Worm (Caenorhabditis elegans) whole organism, L1 larva: Measurements from ENCODE around the gene F18E9.8.

Experiments used
- C04F5.9 ChIP-seq: sonication (generic microtip); optimal IDR thresholded peaks from 2 replicates; lab custom pipeline; 2016; ENCODE audit warnings: missing genetic modification characterization, missing compliant biosample characterization
- F16B12.6 ChIP-seq: fragments of 150-350 bp; optimal IDR thresholded peaks from 2 replicates; lab custom pipeline; 2014; ENCODE audit warnings: missing biosample characterization, missing genetic modification characterization
- blmp-1 ChIP-seq: fragments of 150-350 bp; optimal IDR thresholded peaks from 2 replicates; lab custom pipeline; 2014; ENCODE audit warnings: missing biosample characterization, missing genetic modification characterization
- ceh-63 ChIP-seq: fragments of 200-800 bp; sonication (Bioruptor generic); optimal IDR thresholded peaks from 2 replicates; lab custom pipeline; 2018; ENCODE audit warnings: mild to moderate bottlenecking, missing genetic modification characterization, missing compliant biosample characterization
- ceh-90 ChIP-seq: sonication (generic microtip); optimal IDR thresholded peaks from 2 replicates; lab custom pipeline; 2016; ENCODE audit warnings: missing genetic modification characterization, missing compliant biosample characterization
- dpl-1 ChIP-seq, 3 experiments: fragments of 150-350 bp in 2 of 3; sonication (generic microtip) in 1 of 3; optimal IDR thresholded peaks; 2 replicates each; lab custom pipeline; 2014 to 2017; ENCODE audit warnings: missing biosample characterization in 3 of 3, missing genetic modification characterization in 3 of 3, missing genetic modification reagents in 3 of 3
- dsc-1 ChIP-seq: sonication (generic microtip); optimal IDR thresholded peaks from 2 replicates; lab custom pipeline; 2016; ENCODE audit warnings: mild to moderate bottlenecking, missing genetic modification characterization, missing compliant biosample characterization
- efl-1 ChIP-seq, 4 experiments: fragments of 150-350 bp; optimal IDR thresholded peaks in 3 of 4; peaks in 1 of 4; 1 replicate in 1 of 4; 2 replicates in 3 of 4; lab custom pipeline; 2014; ENCODE audit warnings: missing biosample characterization in 2 of 4, missing genetic modification characterization in 2 of 4, missing genetic modification reagents in 2 of 4
- egl-27 ChIP-seq, 2 experiments: fragments of 150-350 bp in 1 of 2; sonication (generic microtip); optimal IDR thresholded peaks; 3 replicates each; lab custom pipeline; 2017 to 2018; ENCODE audit warnings: missing biosample characterization in 2 of 2, missing genetic modification characterization in 2 of 2, missing genetic modification reagents in 2 of 2
- elt-2 ChIP-seq: sonication (generic microtip); optimal IDR thresholded peaks from 2 replicates; lab custom pipeline; 2016; ENCODE audit warnings: missing genetic modification characterization, mild to moderate bottlenecking, inconsistent platforms, missing compliant biosample characterization, missing genetic modification reagents
- elt-3 ChIP-seq, 6 experiments: fragments of 150-350 bp in 1 of 6; sonication (generic microtip); optimal IDR thresholded peaks; 2 replicates each; lab custom pipeline; 2017 to 2018; ENCODE audit warnings: missing biosample characterization in 6 of 6, missing genetic modification characterization in 6 of 6, inconsistent platforms in 1 of 6
- ets-5 ChIP-seq: fragments of 200-800 bp; sonication (Bioruptor generic); IDR thresholded peaks from 2 replicates; pipeline ENCODE4 v1.3.6; 2022; ENCODE audit warnings: missing genetic modification characterization, missing compliant biosample characterization
- fkh-10 ChIP-seq: sonication (generic microtip); optimal IDR thresholded peaks from 2 replicates; lab custom pipeline; 2017; ENCODE audit warnings: missing biosample characterization, missing genetic modification reagents, missing genetic modification characterization
- fkh-8 ChIP-seq: sonication (generic microtip); optimal IDR thresholded peaks from 2 replicates; lab custom pipeline; 2016; ENCODE audit warnings: mild to moderate bottlenecking, missing genetic modification characterization, missing compliant biosample characterization
- grh-1 ChIP-seq: fragments of 200-800 bp; sonication (Bioruptor generic); IDR thresholded peaks from 2 replicates; pipeline ENCODE4 v1.3.6; 2022; ENCODE audit warnings: missing genetic modification reagents, missing genetic modification characterization, missing compliant biosample characterization
- irx-1 ChIP-seq: sonication (generic microtip); optimal IDR thresholded peaks from 2 replicates; lab custom pipeline; 2016; ENCODE audit warnings: missing genetic modification characterization, missing compliant biosample characterization
- jun-1 ChIP-seq: fragments of 150-350 bp; optimal IDR thresholded peaks from 2 replicates; lab custom pipeline; 2014; ENCODE audit warnings: missing biosample characterization, missing genetic modification reagents, missing genetic modification characterization
- lin-14 ChIP-seq: fragments of 200-800 bp; sonication (Bioruptor generic); optimal IDR thresholded peaks from 2 replicates; lab custom pipeline; 2018; ENCODE audit warnings: mild to moderate bottlenecking, missing genetic modification characterization, moderate library complexity, missing compliant biosample characterization
- lin-15B ChIP-seq: fragments of 150-350 bp; sonication (generic microtip); optimal IDR thresholded peaks from 3 replicates; lab custom pipeline; 2014; ENCODE audit warnings: missing biosample characterization, missing genetic modification characterization
- lin-35 ChIP-seq, 2 experiments: fragments of 150-350 bp; optimal IDR thresholded peaks; 2 replicates each; lab custom pipeline; 2014; ENCODE audit warnings: missing biosample characterization in 2 of 2, missing genetic modification characterization in 2 of 2, missing genetic modification reagents in 2 of 2
- lsy-2 ChIP-seq, 2 experiments: fragments of 150-350 bp; optimal IDR thresholded peaks; 2 replicates each; lab custom pipeline; 2014; ENCODE audit warnings: missing biosample characterization in 2 of 2, missing genetic modification characterization in 2 of 2
- mdl-1 ChIP-seq, 2 experiments: fragments of 150-350 bp; optimal IDR thresholded peaks; 2 replicates each; lab custom pipeline; 2014 to 2017; ENCODE audit warnings: missing biosample characterization in 2 of 2, missing genetic modification characterization in 2 of 2, inconsistent platforms in 1 of 2
- mep-1 ChIP-seq: fragments of 150-350 bp; optimal IDR thresholded peaks from 2 replicates; lab custom pipeline; 2014; ENCODE audit warnings: missing biosample characterization, missing genetic modification characterization
- nhr-12 ChIP-seq: sonication (generic microtip); optimal IDR thresholded peaks from 2 replicates; lab custom pipeline; 2017; ENCODE audit warnings: missing biosample characterization, missing genetic modification characterization
- nhr-20 ChIP-seq: sonication (generic microtip); optimal IDR thresholded peaks from 2 replicates; lab custom pipeline; 2016; ENCODE audit warnings: mild to moderate bottlenecking, missing genetic modification characterization, missing compliant biosample characterization
- nhr-237 ChIP-seq: fragments of 150-350 bp; optimal IDR thresholded peaks from 2 replicates; lab custom pipeline; 2014; ENCODE audit warnings: missing biosample characterization, missing genetic modification characterization
- nhr-28 ChIP-seq: fragments of 150-350 bp; optimal IDR thresholded peaks from 2 replicates; lab custom pipeline; 2014; ENCODE audit warnings: missing biosample characterization, missing genetic modification characterization
- nhr-47 ChIP-seq: sonication (generic microtip); optimal IDR thresholded peaks from 2 replicates; lab custom pipeline; 2016; ENCODE audit warnings: mild to moderate bottlenecking, missing genetic modification characterization, moderate library complexity, missing compliant biosample characterization
- nhr-71 ChIP-seq: sonication (generic microtip); optimal IDR thresholded peaks from 2 replicates; lab custom pipeline; 2016; ENCODE audit warnings: mild to moderate bottlenecking, missing genetic modification characterization, moderate library complexity, missing compliant biosample characterization
- nhr-76 ChIP-seq: sonication (generic microtip); optimal IDR thresholded peaks from 2 replicates; lab custom pipeline; 2017; ENCODE audit warnings: missing biosample characterization, missing genetic modification characterization
- nhr-85 ChIP-seq: sonication (generic microtip); peaks from one replicate; lab custom pipeline; 2016; ENCODE audit warnings: missing genetic modification characterization, inconsistent platforms, missing compliant biosample characterization
- nhr-90 ChIP-seq: sonication (generic microtip); optimal IDR thresholded peaks from 2 replicates; lab custom pipeline; 2016; ENCODE audit warnings: mild to moderate bottlenecking, missing genetic modification characterization, missing compliant biosample characterization; ENCODE audit not compliant: poor library complexity
- pag-3 ChIP-seq: sonication (generic microtip); optimal IDR thresholded peaks from 2 replicates; lab custom pipeline; 2017; ENCODE audit warnings: missing genetic modification characterization, mild to moderate bottlenecking, missing compliant biosample characterization, antibody characterized with exemption, borderline replicate concordance; ENCODE audit not compliant: insufficient read depth
- pax-3 ChIP-seq: fragments of 200-800 bp; sonication (Bioruptor generic); optimal IDR thresholded peaks from 2 replicates; lab custom pipeline; 2018; ENCODE audit warnings: mild to moderate bottlenecking, missing genetic modification characterization, moderate library complexity, missing compliant biosample characterization
- pqm-1 ChIP-seq: sonication (generic microtip); optimal IDR thresholded peaks from 3 replicates; lab custom pipeline; 2017; ENCODE audit warnings: missing biosample characterization, missing genetic modification characterization
- rnt-1 ChIP-seq: sonication (generic microtip); optimal IDR thresholded peaks from 2 replicates; lab custom pipeline; 2016; ENCODE audit warnings: mild to moderate bottlenecking, missing genetic modification characterization, moderate library complexity, missing compliant biosample characterization
- skn-1 ChIP-seq: fragments of 150-350 bp; optimal IDR thresholded peaks from 2 replicates; lab custom pipeline; 2014; ENCODE audit warnings: missing biosample characterization, missing genetic modification characterization
- swsn-7 ChIP-seq: sonication (generic microtip); optimal IDR thresholded peaks from 2 replicates; lab custom pipeline; 2016; ENCODE audit warnings: missing genetic modification characterization, missing compliant biosample characterization
- unc-62 ChIP-seq: fragments of 150-350 bp; optimal IDR thresholded peaks from 2 replicates; lab custom pipeline; 2014; ENCODE audit warnings: missing biosample characterization, missing genetic modification reagents, missing genetic modification characterization
- unc-86 ChIP-seq: sonication (generic microtip); optimal IDR thresholded peaks from 2 replicates; lab custom pipeline; 2016; ENCODE audit warnings: missing genetic modification characterization, missing compliant biosample characterization
- unc-98 ChIP-seq: fragments of 200-800 bp; sonication (Bioruptor generic); IDR thresholded peaks from 2 replicates; pipeline ENCODE4 v1.3.6; 2022; ENCODE audit warnings: missing genetic modification characterization, missing compliant biosample characterization
- vab-15 ChIP-seq: sonication (generic microtip); optimal IDR thresholded peaks from 2 replicates; lab custom pipeline; 2017; ENCODE audit warnings: missing genotype, mild to moderate bottlenecking, missing genetic modification characterization, missing compliant biosample characterization
- zip-4 ChIP-seq: fragments of 200-800 bp; sonication (Bioruptor generic); optimal IDR thresholded peaks from 2 replicates; lab custom pipeline; 2018; ENCODE audit warnings: mild to moderate bottlenecking, missing genetic modification characterization, moderate library complexity, missing compliant biosample characterization
- ztf-4 ChIP-seq: fragments of 150-350 bp; optimal IDR thresholded peaks from 2 replicates; lab custom pipeline; 2014; ENCODE audit warnings: missing biosample characterization, missing genetic modification characterization

Gene F18E9.8

DNA sequence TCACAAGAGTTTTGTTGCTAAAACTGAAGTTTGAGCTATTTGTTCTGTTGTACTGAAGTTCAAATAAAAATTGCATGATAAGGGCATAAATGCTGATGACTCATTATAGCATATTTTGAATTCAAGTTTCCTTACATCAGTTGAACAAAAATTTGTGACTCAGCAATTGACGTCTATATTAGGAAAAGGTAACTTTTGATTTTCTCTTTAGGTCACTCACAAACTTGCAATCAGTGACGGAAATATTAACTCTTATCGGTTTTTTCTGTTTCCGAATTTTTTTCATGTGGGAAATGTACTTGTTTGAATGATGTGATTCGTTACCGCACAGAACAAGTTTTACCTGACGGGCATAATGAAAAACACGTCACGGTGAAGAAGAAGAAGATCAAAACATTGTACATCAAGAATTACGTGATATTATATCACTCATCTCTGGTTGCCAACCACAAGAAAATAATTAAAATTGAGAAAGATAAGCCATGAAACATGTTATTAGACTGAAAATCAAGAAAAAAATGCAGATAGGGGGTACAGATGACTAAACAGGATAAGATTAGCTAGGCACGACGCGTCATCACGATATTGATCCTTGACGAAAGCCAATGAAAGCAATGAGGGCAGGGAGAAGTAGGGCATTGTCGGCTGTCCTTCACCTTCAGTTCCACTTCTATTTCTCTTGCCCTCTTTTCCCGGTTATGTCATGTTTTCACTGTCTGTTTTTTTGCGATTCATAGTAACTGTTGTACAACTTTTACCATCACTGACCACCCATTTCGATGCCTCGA lies 17.5 kb downstream of the F18E9.8 start:
- TF ChIP-seq grh-1 (no peak), elt-3 (tag; optimal IDR thresholded peaks at IDR 0.05; lab: Kevin White, UChicago) (peak in 1 of 6 experiments; percentile 36), nhr-85 (tag; lab: Kevin White, UChicago) (peak; percentile 47), lin-15B (tag; lab: Kevin White, UChicago) (no peak), pax-3 (tag; lab: Kevin White, UChicago) (no peak), jun-1 (tag; lab: Kevin White, UChicago) (no peak), egl-27 (tag; optimal IDR thresholded peaks at IDR 0.05; lab: Kevin White, UChicago) (no peak), lin-14 (GFP tag; lab: Kevin White, UChicago) (peak; percentile 23), dsc-1 (peak; percentile 60), ceh-90 (tag; lab: Kevin White, UChicago) (no peak), nhr-28 (tag; lab: Kevin White, UChicago) (no peak), unc-62 (no peak), elt-2 (tag; lab: Kevin White, UChicago) (peak; percentile 26), ets-5 (no peak), rnt-1 (tag; lab: Kevin White, UChicago) (no peak), mdl-1 (tag; optimal IDR thresholded peaks at IDR 0.05; lab: Kevin White, UChicago) (no peak), blmp-1 (no peak), nhr-20 (tag; lab: Kevin White, UChicago) (peak; percentile 18)

- TF ChIP-seq F16B12.6 (tag; lab: Kevin White, UChicago): no peak
- no peak for TF ChIP-seq fkh-8
- no peak for TF ChIP-seq vab-15 (tag; lab: Kevin White, UChicago)
- TF ChIP-seq pqm-1 (tag; lab: Kevin White, UChicago): no peak
- TF ChIP-seq nhr-90 (tag; lab: Kevin White, UChicago): no peak
- TF ChIP-seq rnt-1 (tag; lab: Kevin White, UChicago): no peak
- TF ChIP-seq, all 84 proteins: peak for 0
These were observed 18.8 kb downstream of the F18E9.8 start for ce11 chrX:8562586-8562985.

ce11 chrX:8556614-8557196 lies 24.6 kb downstream of the F18E9.8 start, which contains the start of gene utx-1:
utx-1 (plus strand) TSS chrX:8557146.
- TF ChIP-seq pag-3 (tag; lab: Kevin White, UChicago): no peak
- TF ChIP-seq nhr-85 (tag; lab: Kevin White, UChicago): peak; percentile 55
- peak; percentile 33 for TF ChIP-seq rnt-1 (tag; lab: Kevin White, UChicago)
- peak; percentile 13 for TF ChIP-seq unc-86 (tag; lab: Kevin White, UChicago)
- TF ChIP-seq irx-1: no peak
- TF ChIP-seq mep-1 (tag; lab: Kevin White, UChicago): peak; percentile 21
- TF ChIP-seq jun-1 (tag; lab: Kevin White, UChicago): no peak
- peak; percentile 28 for TF ChIP-seq nhr-90 (tag; lab: Kevin White, UChicago)
- TF ChIP-seq ets-5: no peak
- peak; percentile 59 for TF ChIP-seq lin-14 (GFP tag; lab: Kevin White, UChicago)
- peak in 1 of 2 experiments; percentile 12 for TF ChIP-seq mdl-1 (tag; optimal IDR thresholded peaks at IDR 0.05; lab: Kevin White, UChicago)
- peak; percentile 3 for TF ChIP-seq fkh-10 (GFP tag; lab: Kevin White, UChicago)
- no peak for TF ChIP-seq nhr-76 (tag; lab: Kevin White, UChicago)
- peak; percentile 30 for TF ChIP-seq swsn-7 (tag; lab: Kevin White, UChicago)
- peak; percentile 12 for TF ChIP-seq skn-1 (tag; lab: Kevin White, UChicago)
- no peak for TF ChIP-seq nhr-28 (tag; lab: Kevin White, UChicago)
- TF ChIP-seq efl-1 (optimal IDR thresholded peaks at IDR 0.05; lab: Kevin White, UChicago): peak in 1 of 2 experiments; percentile 24
- no peak for TF ChIP-seq efl-1 (GFP tag; optimal IDR thresholded peaks at IDR 0.05 in 1 of 2; lab: Kevin White, UChicago)
- TF ChIP-seq ceh-63: no peak
- no peak for TF ChIP-seq nhr-12 (tag; lab: Kevin White, UChicago)
- peak; percentile 28 for TF ChIP-seq nhr-47
- no peak for TF ChIP-seq ztf-4 (tag; lab: Kevin White, UChicago)
- peak; percentile 26 for TF ChIP-seq nhr-71 (tag; lab: Kevin White, UChicago)
- TF ChIP-seq nhr-20 (tag; lab: Kevin White, UChicago): peak; percentile 31
- TF ChIP-seq unc-98 (GFP tag; lab: Robert Waterston, UW): no peak
- peak; percentile 86 for TF ChIP-seq zip-4 (GFP tag; lab: Kevin White, UChicago)
- TF ChIP-seq pqm-1 (tag; lab: Kevin White, UChicago): no peak
- TF ChIP-seq lin-35 (GFP tag; optimal IDR thresholded peaks at IDR 0.05; lab: Kevin White, UChicago): peak; percentile 15 to 48
- TF ChIP-seq C04F5.9 (tag; lab: Kevin White, UChicago): no peak
- TF ChIP-seq lsy-2 (tag; optimal IDR thresholded peaks at IDR 0.05; lab: Kevin White, UChicago): peak in 1 of 2 experiments; percentile 29
- no peak for TF ChIP-seq grh-1
- TF ChIP-seq blmp-1: peak; percentile 4
- TF ChIP-seq dpl-1 (GFP tag; optimal IDR thresholded peaks at IDR 0.05; lab: Kevin White, UChicago): no peak
- no peak for TF ChIP-seq nhr-237
